Fruit fly (Drosophila melanogaster) whole organism, pupa: Measurements from ENCODE around the gene CG14662.

Experiments
- CG10348 ChIP-seq: fragments of 200-800 bp; sonication (Bioruptor generic); IDR thresholded peaks from 2 replicates; pipeline ENCODE4 v1.3.6; 2022; ENCODE audit warnings: missing biosample characterization, missing genetic modification characterization
- CG12605 ChIP-seq: fragments of 200-800 bp; sonication (Bioruptor generic); IDR thresholded peaks from 2 replicates; pipeline ENCODE4 v1.3.6; 2022; ENCODE audit warnings: missing biosample characterization, missing genetic modification characterization
- CG13204 ChIP-seq: fragments of 200-800 bp; sonication (Bioruptor generic); optimal IDR thresholded peaks from 2 replicates; lab custom pipeline; 2018; ENCODE audit warnings: missing biosample characterization, mild to moderate bottlenecking, missing genetic modification characterization, moderate library complexity
- CG14655 ChIP-seq: fragments of 200-800 bp; sonication (Bioruptor generic); optimal IDR thresholded peaks from 3 replicates; lab custom pipeline; 2017; ENCODE audit warnings: mild to moderate bottlenecking, missing biosample characterization, missing genetic modification reagents, missing genetic modification characterization
- CG15710 ChIP-seq: fragments of 200-800 bp; sonication (Bioruptor generic); optimal IDR thresholded peaks from 2 replicates; lab custom pipeline; 2018; ENCODE audit warnings: missing biosample characterization, mild to moderate bottlenecking, missing genetic modification characterization, moderate library complexity
- CG17806 ChIP-seq: fragments of 200-800 bp; sonication (Bioruptor generic); optimal IDR thresholded peaks from 2 replicates; lab custom pipeline; 2018; ENCODE audit warnings: missing biosample characterization, mild to moderate bottlenecking, missing genetic modification characterization, moderate library complexity
- CG32121 ChIP-seq: fragments of 200-800 bp; sonication (Bioruptor generic); IDR thresholded peaks from 2 replicates; pipeline ENCODE4 v1.3.6; 2022; ENCODE audit warnings: missing biosample characterization, missing genetic modification characterization
- CG34367 ChIP-seq: fragments of 200-800 bp; sonication (Bioruptor generic); optimal IDR thresholded peaks from 2 replicates; lab custom pipeline; 2018; ENCODE audit warnings: missing biosample characterization, mild to moderate bottlenecking, missing genetic modification characterization
- CG4496 ChIP-seq: fragments of 200-800 bp; sonication (Bioruptor generic); IDR thresholded peaks from 3 replicates; pipeline ENCODE4 v1.3.6; 2022; ENCODE audit warnings: missing biosample characterization, missing genetic modification characterization
- CG8159 ChIP-seq: fragments of 200-800 bp; sonication (Bioruptor generic); optimal IDR thresholded peaks from 3 replicates; lab custom pipeline; 2018; ENCODE audit warnings: missing biosample characterization, mild to moderate bottlenecking, missing genetic modification characterization, moderate library complexity
- CG8301 ChIP-seq: fragments of 200-800 bp; sonication (Bioruptor generic); optimal IDR thresholded peaks from 2 replicates; lab custom pipeline; 2018; ENCODE audit warnings: missing biosample characterization, mild to moderate bottlenecking, missing genetic modification characterization
- CG9948 ChIP-seq: fragments of 200-800 bp; sonication (Bioruptor generic); optimal IDR thresholded peaks from 2 replicates; lab custom pipeline; 2018; ENCODE audit warnings: missing biosample characterization, mild to moderate bottlenecking, missing genetic modification characterization, moderate library complexity
- D1 ChIP-seq: fragments of 200-800 bp; sonication (Bioruptor generic); optimal IDR thresholded peaks from 2 replicates; lab custom pipeline; 2018; ENCODE audit warnings: missing biosample characterization, mild to moderate bottlenecking, missing genetic modification characterization, moderate library complexity
- EcR ChIP-seq: fragments of 200-800 bp; sonication (Bioruptor generic); optimal IDR thresholded peaks from 3 replicates; lab custom pipeline; 2019; ENCODE audit warnings: missing biosample characterization, missing genetic modification characterization, mild to moderate bottlenecking, moderate library complexity, missing genetic modification reagents
- Ets98B ChIP-seq: fragments of 200-800 bp; sonication (Bioruptor generic); IDR thresholded peaks from 2 replicates; pipeline ENCODE4 v1.3.6; 2022; ENCODE audit warnings: missing biosample characterization, missing genetic modification characterization
- Pif1A ChIP-seq: fragments of 200-800 bp; sonication (Bioruptor generic); optimal IDR thresholded peaks from 3 replicates; lab custom pipeline; 2016; ENCODE audit warnings: missing biosample characterization, missing genetic modification characterization
- Pif1B ChIP-seq: fragments of 200-800 bp; sonication (Bioruptor generic); optimal IDR thresholded peaks from 3 replicates; lab custom pipeline; 2016; ENCODE audit warnings: missing biosample characterization, missing genetic modification characterization
- Snoo ChIP-seq: fragments of 200-800 bp; sonication (Bioruptor generic); optimal IDR thresholded peaks from 3 replicates; lab custom pipeline; 2017; ENCODE audit warnings: missing biosample characterization, mild to moderate bottlenecking, missing genetic modification characterization, inconsistent platforms
- fd96Ca ChIP-seq: fragments of 200-800 bp; sonication (Bioruptor generic); IDR thresholded peaks from 3 replicates; pipeline ENCODE4 v1.3.6; 2022; ENCODE audit warnings: missing biosample characterization, missing genetic modification characterization
- gl ChIP-seq: fragments of 200-800 bp; sonication (Bioruptor generic); optimal IDR thresholded peaks from 2 replicates; lab custom pipeline; 2018; ENCODE audit warnings: missing biosample characterization, mild to moderate bottlenecking, missing genetic modification characterization
- rn ChIP-seq: fragments of 200-800 bp; sonication (Bioruptor generic); IDR thresholded peaks from 2 replicates; pipeline ENCODE4 v1.3.6; 2022; ENCODE audit warnings: missing biosample characterization, missing genetic modification characterization

The CG14662 gene

dm6 chr3R:4997399-4998203, 13.6 kb upstream of the CG14662 start:
- peak; percentile 68 for TF ChIP-seq Pif1A (GFP tag; lab: Kevin White, UChicago)
- TF ChIP-seq gl (tag; lab: Kevin White, UChicago), result no peak
- TF ChIP-seq CG17806, result peak; percentile 58
- peak; percentile 70 for TF ChIP-seq CG15710
- TF ChIP-seq CG4496, result peak; percentile 63
- TF ChIP-seq CG9948 (tag; lab: Kevin White, UChicago), result peak; percentile 61
- TF ChIP-seq CG8301 (tag; lab: Kevin White, UChicago), result peak; percentile 21
- no peak for TF ChIP-seq CG10348 (GFP tag; lab: Robert Waterston, UW)
- no peak for TF ChIP-seq D1 (tag; lab: Kevin White, UChicago)
- TF ChIP-seq Ets98B, result 0 out of 2 replicates have a peak, but pooled peaks have one; percentile 36
- TF ChIP-seq CG8159 (tag; lab: Kevin White, UChicago), result peak; percentile 72
- peak; percentile 37 for TF ChIP-seq Pif1B (GFP tag; lab: Kevin White, UChicago)
- no peak; the same call in 1 of the 2 replicates for TF ChIP-seq CG12605 (GFP tag; lab: Robert Waterston, UW)
- no peak for TF ChIP-seq CG13204 (GFP tag; lab: Kevin White, UChicago)
- peak; percentile 48 for TF ChIP-seq CG14655
- no peak for TF ChIP-seq EcR (GFP tag; lab: Kevin White, UChicago)
- peak; percentile 85 for TF ChIP-seq Snoo (tag; lab: Kevin White, UChicago)
- TF ChIP-seq rn (GFP tag; lab: Robert Waterston, UW), result peak; percentile 14; the same call in 1 of the 2 replicates
- no peak for TF ChIP-seq CG32121 (GFP tag; lab: Robert Waterston, UW)
- peak; percentile 59 for TF ChIP-seq CG34367 (tag; lab: Kevin White, UChicago)
- peak; percentile 59; the same call in 1 of the 3 replicates for TF ChIP-seq fd96Ca

dm6 chr3R:4996529-4996975, 12.5 kb upstream of the CG14662 start:
- no peak for TF ChIP-seq Snoo (tag; lab: Kevin White, UChicago)
- TF ChIP-seq CG9948 (tag; lab: Kevin White, UChicago), result no peak
- TF ChIP-seq rn (GFP tag; lab: Robert Waterston, UW), result peak; percentile 37; the same call in 1 of the 2 replicates
- peak; percentile 5 for TF ChIP-seq CG13204 (GFP tag; lab: Kevin White, UChicago)
- TF ChIP-seq EcR (GFP tag; lab: Kevin White, UChicago), result peak; percentile 89
- 0 out of 3 replicates have a peak, but pooled peaks have one; percentile 7 for TF ChIP-seq fd96Ca
- no peak for TF ChIP-seq D1 (tag; lab: Kevin White, UChicago)

dm6 chr3R:4995549-4996277, 11.7 kb upstream of the CG14662 start:
- no peak for TF ChIP-seq CG17806
- no peak for TF ChIP-seq fd96Ca
- no peak for TF ChIP-seq Ets98B
- no peak for TF ChIP-seq CG4496
- no peak for TF ChIP-seq gl (tag; lab: Kevin White, UChicago)
- TF ChIP-seq CG34367 (tag; lab: Kevin White, UChicago), result no peak
- TF ChIP-seq CG8301 (tag; lab: Kevin White, UChicago), result no peak
- TF ChIP-seq CG8159 (tag; lab: Kevin White, UChicago), result peak; percentile 10
- TF ChIP-seq Pif1A (GFP tag; lab: Kevin White, UChicago), result no peak
- TF ChIP-seq CG32121 (GFP tag; lab: Robert Waterston, UW), result no peak
- no peak for TF ChIP-seq CG10348 (GFP tag; lab: Robert Waterston, UW)
- TF ChIP-seq Pif1B (GFP tag; lab: Kevin White, UChicago), result no peak
- TF ChIP-seq rn (GFP tag; lab: Robert Waterston, UW), result no peak
- no peak for TF ChIP-seq CG15710
- TF ChIP-seq CG9948 (tag; lab: Kevin White, UChicago), result peak; percentile 34
- no peak for TF ChIP-seq D1 (tag; lab: Kevin White, UChicago)
- peak; percentile 79 for TF ChIP-seq EcR (GFP tag; lab: Kevin White, UChicago)
- peak; percentile 15 for TF ChIP-seq CG14655
- no peak for TF ChIP-seq Snoo (tag; lab: Kevin White, UChicago)
- no peak for TF ChIP-seq CG12605 (GFP tag; lab: Robert Waterston, UW)
- no peak for TF ChIP-seq CG13204 (GFP tag; lab: Kevin White, UChicago)

dm6 chr3R:4994659-4995058, 10.6 kb upstream of the CG14662 start:
- no peak for TF ChIP-seq fd96Ca
- no peak for TF ChIP-seq CG13204 (GFP tag; lab: Kevin White, UChicago)
- no peak for TF ChIP-seq EcR (GFP tag; lab: Kevin White, UChicago)
- TF ChIP-seq gl (tag; lab: Kevin White, UChicago), result no peak
- no peak for TF ChIP-seq Pif1B (GFP tag; lab: Kevin White, UChicago)
- no peak for TF ChIP-seq rn (GFP tag; lab: Robert Waterston, UW)
- no peak for TF ChIP-seq D1 (tag; lab: Kevin White, UChicago)

dm6 chr3R:4993385-4993784, 9.4 kb upstream of the CG14662 start:
- TF ChIP-seq CG15710 (no peak), EcR (GFP tag; lab: Kevin White, UChicago) (peak; percentile 39)
